Fruit fly (Drosophila melanogaster): Measurements from ENCODE around the gene mRpL22.

Gene mRpL22

dm6 chrX:16751579-16752156, 32.1 kb upstream of the mRpL22 start, which contains the start of gene goe:
Gene goe (minus strand): TSS chrX:16751910.
- TF ChIP-seq jim (GFP tag; optimal IDR thresholded peaks at IDR 0.05) (peak; percentile 42), Hnf4 (GFP tag; optimal IDR thresholded peaks at IDR 0.05) (peak; percentile 85), dmrt93B (GFP tag; optimal IDR thresholded peaks at IDR 0.05) (peak; percentile 60), OdsH (GFP tag; optimal IDR thresholded peaks at IDR 0.05) (peak; percentile 50), Sp1 (GFP tag; optimal IDR thresholded peaks at IDR 0.05) (peak; percentile 50), Abd-B (GFP tag; optimal IDR thresholded peaks at IDR 0.05) (no peak), GATAd (GFP tag; optimal IDR thresholded peaks at IDR 0.05) (peak; percentile 63), tai (GFP tag; optimal IDR thresholded peaks at IDR 0.05) (peak; percentile 68), pan (optimal IDR thresholded peaks at IDR 0.05) (no peak), foxo (GFP tag; optimal IDR thresholded peaks at IDR 0.05) (peak in 1 of 2 experiments; percentile 75), lola (GFP tag; optimal IDR thresholded peaks at IDR 0.05) (no peak), dsf (GFP tag; optimal IDR thresholded peaks at IDR 0.05; ENCODE audit: borderline replicate concordance) (peak; percentile 48), h (GFP tag; optimal IDR thresholded peaks at IDR 0.05) (peak; percentile 68), psq (GFP tag; optimal IDR thresholded peaks at IDR 0.05) (peak; percentile 45), CrebA (GFP tag; optimal IDR thresholded peaks at IDR 0.05; ENCODE audit: borderline replicate concordance) (no peak), fru (GFP tag; optimal IDR thresholded peaks at IDR 0.05) (peak; percentile 71), Hr78 (GFP tag; optimal IDR thresholded peaks at IDR 0.05) (no peak), usp (GFP tag; optimal IDR thresholded peaks at IDR 0.05) (no peak), HLH106 (tag; optimal IDR thresholded peaks at IDR 0.05) (peak; percentile 59), dl (GFP tag; optimal IDR thresholded peaks at IDR 0.05; ENCODE audit: insufficient read depth in 1 of 2, partially characterized antibody in 2 of 2) (no peak), CG32264 (GFP tag; optimal IDR thresholded peaks at IDR 0.05) (peak; percentile 43), Jra (GFP tag; optimal IDR thresholded peaks at IDR 0.05) (peak; percentile 82), Vsx2 (GFP tag; optimal IDR thresholded peaks at IDR 0.05; ENCODE audit: partially characterized antibody) (no peak), N (GFP tag; optimal IDR thresholded peaks at IDR 0.05) (no peak), Mio (GFP tag; optimal IDR thresholded peaks at IDR 0.05) (no peak), rgr (GFP tag; optimal IDR thresholded peaks at IDR 0.05) (peak; percentile 90), Dfd (GFP tag; optimal IDR thresholded peaks at IDR 0.05) (no peak), brk (GFP tag; optimal IDR thresholded peaks at IDR 0.05) (peak; percentile 54), sv (GFP tag; optimal IDR thresholded peaks at IDR 0.05) (peak; percentile 0), Myc (optimal IDR thresholded peaks at IDR 0.05) (no peak), CG9705 (GFP tag; optimal IDR thresholded peaks at IDR 0.05) (peak; percentile 55), woc (GFP tag; optimal IDR thresholded peaks at IDR 0.05) (peak; percentile 33), sage (GFP tag; optimal IDR thresholded peaks at IDR 0.05) (peak; percentile 18), Hr83 (GFP tag; optimal IDR thresholded peaks at IDR 0.05; ENCODE audit: poor library complexity, severe bottlenecking) (peak; percentile 95), Rel (GFP tag; optimal IDR thresholded peaks at IDR 0.05) (no peak), Rel (tag; optimal IDR thresholded peaks at IDR 0.05) (peak; percentile 10), ey (GFP tag; optimal IDR thresholded peaks at IDR 0.05) (peak; percentile 72), br (GFP tag; optimal IDR thresholded peaks at IDR 0.05) (peak; percentile 81), Dif (GFP tag; optimal IDR thresholded peaks at IDR 0.05; ENCODE audit: partially characterized antibody) (no peak)

- TF ChIP-seq ey (GFP tag; optimal IDR thresholded peaks at IDR 0.05) (no peak), OdsH (GFP tag; optimal IDR thresholded peaks at IDR 0.05) (no peak), Hr83 (GFP tag; optimal IDR thresholded peaks at IDR 0.05; ENCODE audit: poor library complexity, severe bottlenecking) (no peak), br (GFP tag; optimal IDR thresholded peaks at IDR 0.05) (no peak), CrebA (GFP tag; optimal IDR thresholded peaks at IDR 0.05; ENCODE audit: borderline replicate concordance) (no peak), dl (GFP tag; optimal IDR thresholded peaks at IDR 0.05; ENCODE audit: insufficient read depth in 1 of 2, partially characterized antibody in 2 of 2) (no peak), brk (GFP tag; optimal IDR thresholded peaks at IDR 0.05) (no peak), lola (GFP tag; optimal IDR thresholded peaks at IDR 0.05) (no peak), psq (GFP tag; optimal IDR thresholded peaks at IDR 0.05) (no peak), Rel (GFP tag; optimal IDR thresholded peaks at IDR 0.05) (no peak), Rel (tag; optimal IDR thresholded peaks at IDR 0.05) (no peak), Sp1 (GFP tag; optimal IDR thresholded peaks at IDR 0.05) (no peak), HLH106 (tag; optimal IDR thresholded peaks at IDR 0.05) (no peak), Dif (GFP tag; optimal IDR thresholded peaks at IDR 0.05; ENCODE audit: partially characterized antibody) (no peak), dsf (GFP tag; optimal IDR thresholded peaks at IDR 0.05; ENCODE audit: borderline replicate concordance) (no peak), jim (GFP tag; optimal IDR thresholded peaks at IDR 0.05) (no peak)
Observed at dm6 chrX:16753066-16753465, 30.7 kb upstream of the mRpL22 start.
